Worm (Caenorhabditis elegans): Measurements from ENCODE around the gene C18A11.4.

Gene C18A11.4

ce11 chrX:8018441-8018840 lies 26.9 kb upstream of the C18A11.4 start (continued):
- TF ChIP-seq ceh-88 (GFP tag; IDR thresholded peaks at IDR 0.05) (no peak), C16A3.4 (tag; optimal IDR thresholded peaks at IDR 0.05) (peak; percentile 47), ama-1 (optimal IDR thresholded peaks at IDR 0.05) (peak; percentile 10), lsy-2 (tag; optimal IDR thresholded peaks at IDR 0.05) (peak; percentile 5 to 23), pag-3 (tag; optimal IDR thresholded peaks at IDR 0.05; ENCODE audit: borderline replicate concordance, insufficient read depth) (peak; percentile 51), unc-130 (tag; optimal IDR thresholded peaks at IDR 0.05) (peak; percentile 43), nhr-20 (tag; optimal IDR thresholded peaks at IDR 0.05) (peak; percentile 47), snu-23 (GFP tag; optimal IDR thresholded peaks at IDR 0.05) (peak; percentile 64), nhr-84 (tag; optimal IDR thresholded peaks at IDR 0.05) (no peak), efl-1 (optimal IDR thresholded peaks at IDR 0.05) (no peak), efl-1 (GFP tag; optimal IDR thresholded peaks at IDR 0.05 in 1 of 2) (peak in 1 of 2 experiments; percentile 55)

DNA sequence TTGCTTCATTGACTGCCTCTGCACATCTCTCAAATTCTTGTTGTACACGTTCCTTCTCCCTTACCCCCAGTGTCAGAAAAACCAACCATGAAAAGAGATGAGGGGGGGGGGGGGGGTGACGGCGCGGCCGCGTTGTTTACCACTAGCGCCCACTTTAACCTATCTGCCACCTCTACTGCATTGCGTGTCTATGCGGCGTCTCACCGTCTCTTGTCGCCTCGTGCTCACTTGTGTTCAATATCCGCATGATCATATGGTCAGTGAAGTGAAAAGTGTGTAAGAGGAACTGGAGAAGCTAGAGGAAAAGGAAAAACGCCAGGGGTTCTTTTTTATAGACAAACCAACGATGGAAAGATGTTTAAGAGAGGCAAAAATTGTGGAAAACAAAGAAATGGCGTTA lies 25.7 kb upstream of the C18A11.4 start:
- TF ChIP-seq nhr-20 (tag; optimal IDR thresholded peaks at IDR 0.05) = peak; percentile 93
- peak; percentile 84 for TF ChIP-seq nhr-19 (GFP tag; conservative IDR thresholded peaks at IDR 0.05)
- TF ChIP-seq lin-14 (GFP tag; optimal IDR thresholded peaks at IDR 0.05) = peak; percentile 99
- TF ChIP-seq sup-37 (GFP tag; optimal IDR thresholded peaks at IDR 0.05) = peak; percentile 61
- no peak for TF ChIP-seq hpl-2 (GFP tag; optimal IDR thresholded peaks at IDR 0.05)
- peak in 1 of 2 experiments; percentile 22 for TF ChIP-seq egl-27 (tag; optimal IDR thresholded peaks at IDR 0.05)
- no peak for TF ChIP-seq C34B4.2 (tag; optimal IDR thresholded peaks at IDR 0.05)
- no peak for TF ChIP-seq tlp-1 (tag; optimal IDR thresholded peaks at IDR 0.05)
- TF ChIP-seq lin-13 (GFP tag; optimal IDR thresholded peaks at IDR 0.05) = peak; percentile 82
- peak in 2 of 6 experiments; percentile 35 to 49 for TF ChIP-seq elt-3 (tag; optimal IDR thresholded peaks at IDR 0.05)
- peak; percentile 87 for TF ChIP-seq swsn-7 (tag; optimal IDR thresholded peaks at IDR 0.05)
- no peak for TF ChIP-seq unc-30 (tag; optimal IDR thresholded peaks at IDR 0.05)
- no peak for TF ChIP-seq C04F5.9 (tag; optimal IDR thresholded peaks at IDR 0.05)
- TF ChIP-seq efl-1 (optimal IDR thresholded peaks at IDR 0.05) = peak; percentile 45 to 60
- TF ChIP-seq efl-1 (GFP tag; optimal IDR thresholded peaks at IDR 0.05 in 1 of 2) = peak in 1 of 2 experiments; percentile 43
- TF ChIP-seq blmp-1 (tag; optimal IDR thresholded peaks at IDR 0.05) = peak; percentile 93
- TF ChIP-seq elt-2 (tag; optimal IDR thresholded peaks at IDR 0.05) = peak; percentile 62
- peak; percentile 31 for TF ChIP-seq aha-1 (tag; optimal IDR thresholded peaks at IDR 0.05)
- TF ChIP-seq unc-130 (tag; optimal IDR thresholded peaks at IDR 0.05) = peak; percentile 96
- TF ChIP-seq nhr-71 (tag; optimal IDR thresholded peaks at IDR 0.05) = peak; percentile 96
- peak; percentile 94 for TF ChIP-seq nhr-85 (tag)
- TF ChIP-seq Y116A8C.19 (tag; optimal IDR thresholded peaks at IDR 0.05; ENCODE audit: borderline replicate concordance) = no peak
- TF ChIP-seq C16A3.4 (tag; optimal IDR thresholded peaks at IDR 0.05) = peak; percentile 80
- TF ChIP-seq mdl-1 (tag; optimal IDR thresholded peaks at IDR 0.05) = peak; percentile 40 to 97
- peak; percentile 38 for TF ChIP-seq lir-3 (tag; optimal IDR thresholded peaks at IDR 0.05; ENCODE audit: poor library complexity)
- peak; percentile 43 for TF ChIP-seq zip-4 (GFP tag; optimal IDR thresholded peaks at IDR 0.05)
- TF ChIP-seq irx-1 (tag; optimal IDR thresholded peaks at IDR 0.05) = peak; percentile 65
- peak; percentile 76 for TF ChIP-seq egl-13 (tag; optimal IDR thresholded peaks at IDR 0.05)
- TF ChIP-seq zag-1 (tag; optimal IDR thresholded peaks at IDR 0.05) = no peak
- no peak for TF ChIP-seq nhr-28 (tag; optimal IDR thresholded peaks at IDR 0.05)
- TF ChIP-seq ceh-82 (tag; optimal IDR thresholded peaks at IDR 0.05) = peak; percentile 48 to 84 (median 58)
- TF ChIP-seq hlh-17 (GFP tag; optimal IDR thresholded peaks at IDR 0.05; ENCODE audit: borderline replicate concordance) = no peak
- no peak for TF ChIP-seq alr-1 (tag; optimal IDR thresholded peaks at IDR 0.05; ENCODE audit: borderline replicate concordance)
- TF ChIP-seq sptf-1 (tag; optimal IDR thresholded peaks at IDR 0.05) = no peak
- peak; percentile 58 for TF ChIP-seq mef-2 (tag; optimal IDR thresholded peaks at IDR 0.05)
- peak; percentile 67 for TF ChIP-seq sox-4 (tag; optimal IDR thresholded peaks at IDR 0.05)
- no peak for TF ChIP-seq nhr-84 (tag; optimal IDR thresholded peaks at IDR 0.05)
- TF ChIP-seq ceh-88 (GFP tag; IDR thresholded peaks at IDR 0.05) = peak; percentile 58
- peak; percentile 63 to 81 for TF ChIP-seq lin-35 (GFP tag; optimal IDR thresholded peaks at IDR 0.05)
- TF ChIP-seq efl-3 (GFP tag; optimal IDR thresholded peaks at IDR 0.05) = no peak
- TF ChIP-seq snpc-4 (tag; optimal IDR thresholded peaks at IDR 0.05) = peak; percentile 11
- peak; percentile 63 to 83 for TF ChIP-seq lsy-2 (tag; optimal IDR thresholded peaks at IDR 0.05)
- peak; percentile 75 for TF ChIP-seq ztf-4 (tag; optimal IDR thresholded peaks at IDR 0.05)
- TF ChIP-seq grh-1 (GFP tag; IDR thresholded peaks at IDR 0.05) = 0 out of 2 replicates have a peak, but pooled peaks have one; percentile 37
- peak; percentile 93 for TF ChIP-seq rnt-1 (tag; optimal IDR thresholded peaks at IDR 0.05)
- no peak for TF ChIP-seq pag-3 (tag; optimal IDR thresholded peaks at IDR 0.05; ENCODE audit: borderline replicate concordance, insufficient read depth)
- no peak for TF ChIP-seq ceh-90 (tag; optimal IDR thresholded peaks at IDR 0.05)

All from whole organism, L1 larva.